Fruit fly (Drosophila melanogaster) whole organism, embryonic: ENCODE data around the gene CG9737.

Source experiments
- Atf3 ChIP-seq: fragments of 200-800 bp; sonication (Bioruptor generic); optimal IDR thresholded peaks from 3 replicates; lab custom pipeline; 2016; ENCODE audit warnings: missing biosample characterization, missing genetic modification characterization
- Bdp1 ChIP-seq: fragments of 200-800 bp; sonication (Bioruptor generic); optimal IDR thresholded peaks from 3 replicates; lab custom pipeline; 2016; ENCODE audit warnings: missing biosample characterization, missing genetic modification characterization
- CG10147 ChIP-seq: fragments of 200-800 bp; sonication (Bioruptor generic); optimal IDR thresholded peaks from 2 replicates; lab custom pipeline; 2019; ENCODE audit warnings: missing biosample characterization, mild to moderate bottlenecking, missing genetic modification characterization, moderate library complexity
- CG12071 ChIP-seq: fragments of 200-800 bp; sonication (Bioruptor generic); optimal IDR thresholded peaks from 3 replicates; lab custom pipeline; 2018; ENCODE audit warnings: missing biosample characterization, mild to moderate bottlenecking, missing genetic modification characterization
- CG1603 ChIP-seq: fragments of 200-800 bp; sonication (Bioruptor generic); optimal IDR thresholded peaks from 2 replicates; lab custom pipeline; 2019; ENCODE audit warnings: missing biosample characterization, mild to moderate bottlenecking, missing genetic modification characterization, moderate library complexity
- CG2889 ChIP-seq: fragments of 200-800 bp; sonication (Bioruptor generic); IDR thresholded peaks from 3 replicates; pipeline ENCODE4 v1.3.6; 2022; ENCODE audit warnings: missing biosample characterization, missing genetic modification characterization
- CG30431 ChIP-seq: fragments of 200-800 bp; sonication (Bioruptor generic); optimal IDR thresholded peaks from 2 replicates; lab custom pipeline; 2017; ENCODE audit warnings: missing biosample characterization, missing genetic modification characterization
- CG31224 ChIP-seq: fragments of 200-800 bp; sonication (Bioruptor generic); IDR thresholded peaks from 2 replicates; pipeline ENCODE4 v1.3.6; 2022; ENCODE audit warnings: missing biosample characterization, missing genetic modification characterization
- CG3281 ChIP-seq: fragments of 200-800 bp; sonication (Bioruptor generic); optimal IDR thresholded peaks from 3 replicates; lab custom pipeline; 2017; ENCODE audit warnings: missing biosample characterization, mild to moderate bottlenecking, missing genetic modification characterization
- CG33213 ChIP-seq: fragments of 200-800 bp; sonication (Bioruptor generic); optimal IDR thresholded peaks from 3 replicates; lab custom pipeline; 2016; ENCODE audit warnings: missing biosample characterization, missing genetic modification characterization
- CG43689 ChIP-seq: fragments of 200-800 bp; sonication (Bioruptor generic); IDR thresholded peaks from 2 replicates; pipeline ENCODE4 v1.3.6; 2022; ENCODE audit warnings: missing biosample characterization, missing genetic modification characterization
- CG6175 ChIP-seq: fragments of 200-800 bp; sonication (Bioruptor generic); IDR thresholded peaks from 3 replicates; pipeline ENCODE4 v1.3.6; 2022; ENCODE audit warnings: missing biosample characterization, missing genetic modification characterization
- CG6813 ChIP-seq: fragments of 200-800 bp; sonication (Bioruptor generic); optimal IDR thresholded peaks from 2 replicates; lab custom pipeline; 2017; ENCODE audit warnings: missing biosample characterization, missing genetic modification characterization, mild to moderate bottlenecking, moderate library complexity, missing genetic modification reagents
- CG6854 ChIP-seq: fragments of 200-800 bp; sonication (Bioruptor generic); optimal IDR thresholded peaks from 3 replicates; lab custom pipeline; 2017; ENCODE audit warnings: missing biosample characterization, mild to moderate bottlenecking, missing genetic modification characterization
- CG7372 ChIP-seq: fragments of 200-800 bp; sonication (Bioruptor generic); IDR thresholded peaks from 2 replicates; pipeline ENCODE4 v1.3.6; 2022; ENCODE audit warnings: missing biosample characterization, missing genetic modification characterization
- CG8089 ChIP-seq: fragments of 200-800 bp; sonication (Bioruptor generic); optimal IDR thresholded peaks from 3 replicates; lab custom pipeline; 2016; ENCODE audit warnings: missing biosample characterization, missing genetic modification characterization
- CG8281 ChIP-seq: fragments of 200-800 bp; sonication (Bioruptor generic); optimal IDR thresholded peaks from 2 replicates; lab custom pipeline; 2018; ENCODE audit warnings: missing biosample characterization, mild to moderate bottlenecking, missing genetic modification characterization, moderate library complexity
- CG8359 ChIP-seq: fragments of 200-800 bp; sonication (Bioruptor generic); optimal IDR thresholded peaks from 2 replicates; lab custom pipeline; 2017; ENCODE audit warnings: missing biosample characterization, mild to moderate bottlenecking, missing genetic modification characterization, borderline replicate concordance
- CG9437 ChIP-seq: fragments of 200-800 bp; sonication (Bioruptor generic); optimal IDR thresholded peaks from 2 replicates; lab custom pipeline; 2018; ENCODE audit warnings: missing biosample characterization, mild to moderate bottlenecking, missing genetic modification characterization
- CTCF ChIP-seq: fragments of 200-800 bp; sonication (Bioruptor generic); optimal IDR thresholded peaks from 2 replicates; lab custom pipeline; 2017; ENCODE audit warnings: missing biosample characterization, mild to moderate bottlenecking, missing genetic modification characterization, moderate library complexity
- Dek ChIP-seq: fragments of 200-800 bp; sonication (Bioruptor generic); optimal IDR thresholded peaks from 3 replicates; lab custom pipeline; 2019; ENCODE audit warnings: missing biosample characterization, mild to moderate bottlenecking, missing genetic modification characterization, moderate library complexity
- Dfd ChIP-seq, 2 experiments: fragments of >200 bp; optimal IDR thresholded peaks; 2 replicates each; lab custom pipeline; 2017; ENCODE audit warnings: missing biosample characterization in 2 of 2, missing genetic modification characterization in 2 of 2
- Dp ChIP-seq: fragments of 200-800 bp; sonication (Bioruptor generic); optimal IDR thresholded peaks from 2 replicates; lab custom pipeline; 2018; ENCODE audit warnings: missing biosample characterization, mild to moderate bottlenecking, missing genetic modification characterization, moderate library complexity
- GATAe ChIP-seq: fragments of 200-800 bp; sonication (Bioruptor generic); conservative IDR thresholded peaks from 2 replicates; pipeline ENCODE4 v1.3.6; 2022; ENCODE audit warnings: missing biosample characterization, missing genetic modification characterization
- HmgZ ChIP-seq: fragments of 200-800 bp; sonication (Bioruptor generic); optimal IDR thresholded peaks from 2 replicates; lab custom pipeline; 2018; ENCODE audit warnings: missing biosample characterization, mild to moderate bottlenecking, missing genetic modification characterization
- Jarid2 ChIP-seq: fragments of 200-800 bp; sonication (Bioruptor generic); optimal IDR thresholded peaks from 3 replicates; lab custom pipeline; 2017; ENCODE audit warnings: mild to moderate bottlenecking, missing biosample characterization, missing genetic modification reagents, missing genetic modification characterization
- MTF-1 ChIP-seq: fragments of 200-800 bp; sonication (Bioruptor generic); optimal IDR thresholded peaks from 2 replicates; lab custom pipeline; 2018; ENCODE audit warnings: missing biosample characterization, mild to moderate bottlenecking, missing genetic modification characterization, borderline replicate concordance
- NC2α ChIP-seq: fragments of 200-800 bp; sonication (Bioruptor generic); optimal IDR thresholded peaks from 2 replicates; lab custom pipeline; 2016; ENCODE audit warnings: missing biosample characterization, missing genetic modification characterization
- Neu2 ChIP-seq: fragments of 200-800 bp; sonication (Bioruptor generic); optimal IDR thresholded peaks from 3 replicates; lab custom pipeline; 2016; ENCODE audit warnings: missing biosample characterization, missing genetic modification characterization, borderline replicate concordance
- Nf-YC ChIP-seq: fragments of 200-800 bp; optimal IDR thresholded peaks from 3 replicates; lab custom pipeline; 2019; ENCODE audit warnings: missing biosample characterization, mild to moderate bottlenecking, missing genetic modification characterization, moderate library complexity
- PHDP ChIP-seq: fragments of 200-800 bp; sonication (Bioruptor generic); optimal IDR thresholded peaks from 3 replicates; lab custom pipeline; 2018; ENCODE audit warnings: missing biosample characterization, mild to moderate bottlenecking, missing genetic modification characterization, moderate library complexity
- Poxn ChIP-seq: fragments of 200-800 bp; sonication (Bioruptor generic); IDR thresholded peaks from 2 replicates; pipeline ENCODE4 v1.3.6; 2022; ENCODE audit warnings: missing biosample characterization, missing genetic modification characterization
- Rfx ChIP-seq: fragments of 200-800 bp; sonication (Bioruptor generic); IDR thresholded peaks from 2 replicates; pipeline ENCODE4 v1.3.6; 2022; ENCODE audit warnings: missing biosample characterization, missing genetic modification characterization
- Sox102F ChIP-seq: fragments of 200-800 bp; sonication (Bioruptor generic); optimal IDR thresholded peaks from 2 replicates; lab custom pipeline; 2018; ENCODE audit warnings: missing biosample characterization, mild to moderate bottlenecking, missing genetic modification characterization, moderate library complexity
- Ssrp ChIP-seq: fragments of 200-800 bp; sonication (Bioruptor generic); optimal IDR thresholded peaks from 2 replicates; lab custom pipeline; 2018; ENCODE audit warnings: missing biosample characterization, mild to moderate bottlenecking, missing genetic modification characterization, moderate library complexity
- ara ChIP-seq: fragments of 200-800 bp; sonication (Bioruptor generic); IDR thresholded peaks from 2 replicates; pipeline ENCODE4 v1.3.6; 2022; ENCODE audit warnings: missing biosample characterization, missing genetic modification characterization
- bbx ChIP-seq: fragments of 200-800 bp; sonication (Bioruptor generic); IDR thresholded peaks from 2 replicates; pipeline ENCODE4 v1.3.6; 2022; ENCODE audit warnings: missing biosample characterization, missing genetic modification characterization; ENCODE audit not compliant: partially characterized antibody
- bigmax ChIP-seq: fragments of 200-800 bp; sonication (Bioruptor generic); optimal IDR thresholded peaks from 2 replicates; lab custom pipeline; 2018; ENCODE audit warnings: missing biosample characterization, mild to moderate bottlenecking, missing genetic modification characterization
- cas ChIP-seq: fragments of 200-800 bp; sonication (Bioruptor generic); IDR thresholded peaks from 2 replicates; pipeline ENCODE4 v1.3.6; 2022; ENCODE audit warnings: missing biosample characterization, missing genetic modification characterization
- chn ChIP-seq: fragments of 200-800 bp; sonication (Bioruptor generic); optimal IDR thresholded peaks from 2 replicates; lab custom pipeline; 2016; ENCODE audit warnings: missing biosample characterization, missing genetic modification characterization
- da ChIP-seq: fragments of 200-800 bp; sonication (Bioruptor generic); optimal IDR thresholded peaks from 2 replicates; lab custom pipeline; 2016; ENCODE audit warnings: missing biosample characterization, missing genetic modification characterization
- dimm ChIP-seq: fragments of 200-800 bp; sonication (Bioruptor generic); IDR thresholded peaks from 2 replicates; pipeline ENCODE4 v1.3.6; 2022; ENCODE audit warnings: missing biosample characterization, missing genetic modification characterization
- fd3F ChIP-seq: fragments of 200-800 bp; sonication (Bioruptor generic); optimal IDR thresholded peaks from 2 replicates; lab custom pipeline; 2018; ENCODE audit warnings: missing biosample characterization, mild to moderate bottlenecking, missing genetic modification characterization, moderate library complexity
- gce ChIP-seq: fragments of 200-800 bp; sonication (Bioruptor generic); IDR thresholded peaks from 3 replicates; pipeline ENCODE4 v1.3.6; 2022; ENCODE audit warnings: missing biosample characterization, missing genetic modification characterization
- hbn ChIP-seq: fragments of 200-800 bp; sonication (Bioruptor generic); IDR thresholded peaks from 2 replicates; pipeline ENCODE4 v1.3.6; 2022; ENCODE audit warnings: missing biosample characterization, missing genetic modification characterization; ENCODE audit not compliant: partially characterized antibody
- ind ChIP-seq: fragments of 200-800 bp; sonication (Bioruptor generic); optimal IDR thresholded peaks from 3 replicates; lab custom pipeline; 2016; ENCODE audit warnings: missing biosample characterization, missing genetic modification characterization
- mam ChIP-seq: fragments of 200-800 bp; sonication (Bioruptor generic); optimal IDR thresholded peaks from 3 replicates; lab custom pipeline; 2016; ENCODE audit warnings: missing biosample characterization, missing genetic modification characterization
- mld ChIP-seq: fragments of 200-800 bp; sonication (Bioruptor generic); IDR thresholded peaks from 3 replicates; pipeline ENCODE4 v1.3.6; 2022; ENCODE audit warnings: missing biosample characterization, missing genetic modification characterization; ENCODE audit not compliant: partially characterized antibody
- pros ChIP-seq: fragments of 200-800 bp; sonication (Bioruptor generic); optimal IDR thresholded peaks from 3 replicates; lab custom pipeline; 2019; ENCODE audit warnings: missing biosample characterization, mild to moderate bottlenecking, missing genetic modification characterization, moderate library complexity
- sqz ChIP-seq: fragments of 200-800 bp; sonication (Bioruptor generic); optimal IDR thresholded peaks from 3 replicates; lab custom pipeline; 2018; ENCODE audit warnings: missing biosample characterization, mild to moderate bottlenecking, missing genetic modification characterization
- twi ChIP-seq: fragments of 200-800 bp; optimal IDR thresholded peaks from 2 replicates; lab custom pipeline; 2019; ENCODE audit warnings: missing biosample characterization, mild to moderate bottlenecking, missing genetic modification characterization, moderate library complexity
- wor ChIP-seq: fragments of 200-800 bp; sonication (Bioruptor generic); IDR thresholded peaks from 2 replicates; pipeline ENCODE4 v1.3.6; 2022; ENCODE audit warnings: missing biosample characterization, missing genetic modification characterization

CG9737 gene

DNA sequence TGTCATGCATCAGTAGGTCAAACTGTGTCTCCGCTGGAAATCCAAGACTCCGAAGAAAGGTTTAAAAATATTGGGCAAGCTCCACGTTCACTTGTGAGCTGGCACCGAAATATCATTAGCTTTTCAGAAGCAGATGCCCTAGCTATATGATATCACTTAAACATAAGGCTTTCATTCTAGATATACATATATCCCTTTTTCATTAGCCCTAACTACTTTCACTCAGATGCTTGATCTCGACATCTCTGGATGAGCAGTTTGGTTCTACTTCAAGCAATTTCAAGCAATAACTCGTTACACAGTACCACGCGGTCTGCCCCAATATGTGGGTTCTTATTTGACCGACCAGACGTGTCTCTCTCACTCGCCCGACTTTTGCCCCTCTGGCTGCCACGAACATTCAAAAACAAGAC is 51.6 kb downstream of the CG9737 start (continued):
- TF ChIP-seq Dfd (GFP tag; optimal IDR thresholded peaks at IDR 0.05; lab: Kevin White, UChicago) (no peak), CG30431 (GFP tag; lab: Kevin White, UChicago) (peak; percentile 23), CTCF (GFP tag; lab: Kevin White, UChicago) (no peak), ind (GFP tag; lab: Kevin White, UChicago) (peak; percentile 23), CG10147 (no peak), Nf-YC (no peak), HmgZ (peak; percentile 8), mld (no peak), MTF-1 (no peak), Rfx (GFP tag; lab: Robert Waterston, UW) (0 out of 2 replicates have a peak, but pooled peaks have one; percentile 30), Sox102F (GFP tag; lab: Kevin White, UChicago) (peak; percentile 45), twi (tag; lab: Kevin White, UChicago) (no peak), CG3281 (GFP tag; lab: Kevin White, UChicago) (no peak), CG6175 (GFP tag; lab: Robert Waterston, UW) (no peak), Dek (tag; lab: Kevin White, UChicago) (no peak), sqz (GFP tag; lab: Kevin White, UChicago) (no peak), CG1603 (tag; lab: Kevin White, UChicago) (peak; percentile 34), GATAe (GFP tag; lab: Robert Waterston, UW) (no peak), cas (GFP tag; lab: Robert Waterston, UW) (no peak), bigmax (GFP tag; lab: Kevin White, UChicago) (no peak), CG6854 (GFP tag; lab: Kevin White, UChicago) (no peak), CG8281 (no peak), Ssrp (tag; lab: Kevin White, UChicago) (peak; percentile 48), chn (GFP tag; lab: Kevin White, UChicago) (peak; percentile 25), PHDP (peak; percentile 23), Bdp1 (GFP tag; lab: Kevin White, UChicago) (no peak), wor (0 out of 2 replicates have a peak, but pooled peaks have one; percentile 17), fd3F (no peak), CG31224 (GFP tag; lab: Robert Waterston, UW) (0 out of 2 replicates have a peak, but pooled peaks have one; percentile 36), Poxn (no peak), Atf3 (no peak), Dp (GFP tag; lab: Kevin White, UChicago) (no peak), CG9437 (peak; percentile 57), Jarid2 (no peak), bbx (no peak), CG8089 (GFP tag; lab: Kevin White, UChicago) (peak; percentile 16), CG33213 (GFP tag; lab: Kevin White, UChicago) (no peak), CG12071 (GFP tag; lab: Kevin White, UChicago) (no peak), CG2889 (GFP tag; lab: Robert Waterston, UW) (no peak), CG7372 (GFP tag; lab: Robert Waterston, UW) (no peak), ara (GFP tag; lab: Robert Waterston, UW) (no peak), hbn (GFP tag; lab: Robert Waterston, UW) (no peak), Neu2 (GFP tag; lab: Kevin White, UChicago) (no peak), pros (GFP tag; lab: Kevin White, UChicago) (no peak), CG43689 (GFP tag; lab: Robert Waterston, UW) (no peak), da (GFP tag; lab: Kevin White, UChicago) (no peak), NC2α (GFP tag; lab: Kevin White, UChicago) (no peak), gce (GFP tag; lab: Robert Waterston, UW) (no peak), mam (GFP tag; lab: Kevin White, UChicago) (peak; percentile 39), dimm (GFP tag; lab: Robert Waterston, UW) (no peak), CG8359 (GFP tag; lab: Kevin White, UChicago) (no peak), CG6813 (no peak)
